Worm (Caenorhabditis elegans) whole organism, early embryonic: ENCODE results near the gene ptp-3.

Source experiments
- ama-1 ChIP-seq: fragments of 150-350 bp; optimal IDR thresholded peaks from 2 replicates; lab custom pipeline; 2014
- ceh-36 ChIP-seq: sonication (generic microtip); optimal IDR thresholded peaks from 2 replicates; lab custom pipeline; 2016; ENCODE audit warnings: missing genetic modification characterization, inconsistent platforms, missing compliant biosample characterization
- ets-7 ChIP-seq: sonication (generic microtip); optimal IDR thresholded peaks from 2 replicates; lab custom pipeline; 2016; ENCODE audit warnings: missing genotype, missing genetic modification characterization, missing compliant biosample characterization
- flt-1 ChIP-seq: fragments of 200-800 bp; sonication (Bioruptor generic); IDR thresholded peaks from 2 replicates; pipeline ENCODE4 v1.3.6; 2022; ENCODE audit warnings: missing genetic modification characterization, missing compliant biosample characterization
- scrt-1 ChIP-seq: fragments of 200-800 bp; sonication (Bioruptor generic); IDR thresholded peaks from 2 replicates; pipeline ENCODE4 v1.3.6; 2022; ENCODE audit warnings: missing genetic modification characterization, missing compliant biosample characterization
- tbx-11 ChIP-seq: fragments of 200-800 bp; sonication (Bioruptor generic); IDR thresholded peaks from 2 replicates; pipeline ENCODE4 v1.3.6; 2022; ENCODE audit warnings: missing genetic modification characterization, missing compliant biosample characterization
- tbx-37 ChIP-seq: fragments of 200-800 bp; sonication (Bioruptor generic); conservative IDR thresholded peaks from 2 replicates; pipeline ENCODE4 v1.3.6; 2022; ENCODE audit warnings: missing genetic modification reagents, missing genetic modification characterization, missing compliant biosample characterization

ce11 chrII:10959676-10960075 is 15.7 kb upstream of the ptp-3 start:
- TF ChIP-seq ama-1 (lab: Kevin White, UChicago) (no peak), tbx-11 (GFP tag; lab: Robert Waterston, UW) (no peak), scrt-1 (no peak), tbx-37 (GFP tag; lab: Robert Waterston, UW) (no peak), ceh-36 (no peak), flt-1 (no peak), ets-7 (tag; lab: Kevin White, UChicago) (no peak)
